Worm (Caenorhabditis elegans) whole organism, L3 larva: Measurements from ENCODE around the gene Y116A8C.469.

Experiments
- aly-2 ChIP-seq: fragments of 150-350 bp; optimal IDR thresholded peaks from 2 replicates; lab custom pipeline; 2014; ENCODE audit warnings: missing biosample characterization, missing genetic modification characterization
- ama-1 ChIP-seq: fragments of 150-350 bp; optimal IDR thresholded peaks from 2 replicates; lab custom pipeline; 2018
- ceh-28 ChIP-seq: fragments of 150-350 bp; optimal IDR thresholded peaks from 2 replicates; lab custom pipeline; 2014; ENCODE audit warnings: missing biosample characterization, missing genetic modification reagents, missing genetic modification characterization
- ceh-82 ChIP-seq: fragments of 150-350 bp; optimal IDR thresholded peaks from 2 replicates; lab custom pipeline; 2014; ENCODE audit warnings: missing biosample characterization, missing genetic modification characterization
- jun-1 ChIP-seq: fragments of 150-350 bp; optimal IDR thresholded peaks from 2 replicates; lab custom pipeline; 2014; ENCODE audit warnings: missing biosample characterization, missing genetic modification reagents, missing genetic modification characterization
- lin-39 ChIP-seq: fragments of 150-350 bp; optimal IDR thresholded peaks from 2 replicates; lab custom pipeline; 2018; ENCODE audit warnings: missing biosample characterization, missing genetic modification reagents, missing genetic modification characterization
- mdl-1 ChIP-seq: fragments of 150-350 bp; optimal IDR thresholded peaks from 2 replicates; lab custom pipeline; 2014; ENCODE audit warnings: missing biosample characterization, missing genetic modification characterization
- nhr-11 ChIP-seq: fragments of 150-350 bp; optimal IDR thresholded peaks from 2 replicates; lab custom pipeline; 2014; ENCODE audit warnings: missing biosample characterization, missing genetic modification characterization
- nhr-237 ChIP-seq: fragments of 150-350 bp; optimal IDR thresholded peaks from 2 replicates; lab custom pipeline; 2014; ENCODE audit warnings: missing biosample characterization, missing genetic modification characterization
- pha-4 ChIP-seq: fragments of 150-350 bp; optimal IDR thresholded peaks from 2 replicates; lab custom pipeline; 2014; ENCODE audit warnings: missing biosample characterization, missing genetic modification reagents, missing genetic modification characterization
- skn-1 ChIP-seq: fragments of 150-350 bp; optimal IDR thresholded peaks from 2 replicates; lab custom pipeline; 2014; ENCODE audit warnings: missing biosample characterization, missing genetic modification characterization
- tbx-2 ChIP-seq: sonication (generic microtip); optimal IDR thresholded peaks from 2 replicates; lab custom pipeline; 2016; ENCODE audit warnings: mild to moderate bottlenecking, missing genetic modification characterization, missing compliant biosample characterization
- unc-39 ChIP-seq: sonication (generic microtip); optimal IDR thresholded peaks from 4 replicates; lab custom pipeline; 2017; ENCODE audit warnings: missing biosample characterization, missing genetic modification characterization
- unc-62 ChIP-seq: fragments of 150-350 bp; sonication (generic microtip); optimal IDR thresholded peaks from 4 replicates; lab custom pipeline; 2014; ENCODE audit warnings: missing biosample characterization, missing genetic modification reagents, missing genetic modification characterization

- no peak for TF ChIP-seq aly-2 (tag; lab: Kevin White, UChicago)
- TF ChIP-seq mdl-1, result no peak
- TF ChIP-seq pha-4, result no peak
- no peak for TF ChIP-seq ama-1 (lab: Kevin White, UChicago)
- TF ChIP-seq jun-1 (tag; lab: Kevin White, UChicago), result no peak
- TF ChIP-seq unc-39 (tag; lab: Kevin White, UChicago), result no peak
- TF ChIP-seq skn-1 (tag; lab: Kevin White, UChicago), result no peak
- TF ChIP-seq nhr-11 (tag; lab: Kevin White, UChicago), result no peak
- no peak for TF ChIP-seq tbx-2 (tag; lab: Kevin White, UChicago)
- TF ChIP-seq nhr-237 (tag; lab: Kevin White, UChicago), result no peak
- TF ChIP-seq lin-39 (tag; lab: Kevin White, UChicago), result no peak
- no peak for TF ChIP-seq ceh-28 (tag; lab: Kevin White, UChicago)
- TF ChIP-seq unc-62 (GFP tag; lab: Kevin White, UChicago), result no peak
- no peak for TF ChIP-seq ceh-82 (tag; lab: Kevin White, UChicago)
Measured at ce11 chrIV:16949767-16950166, 32.0 kb upstream of the Y116A8C.469 start, which contains the start of gene rad-54.B.
